Fruit fly (Drosophila melanogaster) whole organism, prepupa: ENCODE data around the gene CG4004.
A peak's percentile ranks its signal among the peaks of the same experiment; 100 is the strongest.

Experiments
- Blimp-1 ChIP-seq: fragments of 200-800 bp; sonication (Bioruptor generic); optimal IDR thresholded peaks from 3 replicates; lab custom pipeline; 2017; ENCODE audit warnings: missing biosample characterization, missing genetic modification characterization, mild to moderate bottlenecking, moderate library complexity, missing genetic modification reagents
- CG10631 ChIP-seq: fragments of 200-800 bp; sonication (Bioruptor generic); optimal IDR thresholded peaks from 2 replicates; lab custom pipeline; 2016; ENCODE audit warnings: missing biosample characterization, missing genetic modification characterization
- CG10669 ChIP-seq: fragments of 200-800 bp; sonication (Bioruptor generic); optimal IDR thresholded peaks from 3 replicates; lab custom pipeline; 2018; ENCODE audit warnings: missing biosample characterization, mild to moderate bottlenecking, missing genetic modification characterization, moderate library complexity
- CG15336 ChIP-seq: fragments of 200-800 bp; sonication (Bioruptor generic); IDR thresholded peaks from 2 replicates; pipeline ENCODE4 v1.3.6; 2022; ENCODE audit warnings: missing biosample characterization, missing genetic modification characterization
- CG1621 ChIP-seq: fragments of 200-800 bp; sonication (Bioruptor generic); optimal IDR thresholded peaks from 3 replicates; lab custom pipeline; 2018; ENCODE audit warnings: missing biosample characterization, mild to moderate bottlenecking, missing genetic modification characterization
- CG16779 ChIP-seq: fragments of 200-800 bp; sonication (Bioruptor generic); optimal IDR thresholded peaks from 3 replicates; lab custom pipeline; 2017; ENCODE audit warnings: missing biosample characterization, mild to moderate bottlenecking, missing genetic modification characterization
- CG3032 ChIP-seq: fragments of 200-800 bp; optimal IDR thresholded peaks from 2 replicates; lab custom pipeline; 2019; ENCODE audit warnings: missing biosample characterization, mild to moderate bottlenecking, missing genetic modification characterization, moderate library complexity
- CG32006 ChIP-seq: fragments of 200-800 bp; sonication (Bioruptor generic); optimal IDR thresholded peaks from 3 replicates; lab custom pipeline; 2017; ENCODE audit warnings: missing biosample characterization, mild to moderate bottlenecking, missing genetic modification characterization
- CG34406 ChIP-seq: fragments of 200-800 bp; sonication (Bioruptor generic); optimal IDR thresholded peaks from 3 replicates; lab custom pipeline; 2016; ENCODE audit warnings: missing biosample characterization, missing genetic modification characterization
- CG3919 ChIP-seq: fragments of 200-800 bp; sonication (Bioruptor generic); optimal IDR thresholded peaks from 3 replicates; lab custom pipeline; 2016; ENCODE audit warnings: missing biosample characterization, missing genetic modification characterization
- CG6163 ChIP-seq: fragments of 200-800 bp; sonication (Bioruptor generic); IDR thresholded peaks from 3 replicates; pipeline ENCODE4 v1.3.6; 2022; ENCODE audit warnings: missing biosample characterization, missing genetic modification characterization
- CG6276 ChIP-seq: fragments of 200-800 bp; sonication (Bioruptor generic); optimal IDR thresholded peaks from 2 replicates; lab custom pipeline; 2017; ENCODE audit warnings: missing biosample characterization, mild to moderate bottlenecking, missing genetic modification characterization
- CG6792 ChIP-seq: fragments of 200-800 bp; sonication (Bioruptor generic); optimal IDR thresholded peaks from 3 replicates; lab custom pipeline; 2016; ENCODE audit warnings: missing biosample characterization, missing genetic modification characterization
- CG6808 ChIP-seq: fragments of 200-800 bp; sonication (Bioruptor generic); optimal IDR thresholded peaks from 3 replicates; lab custom pipeline; 2017; ENCODE audit warnings: missing biosample characterization, missing genetic modification characterization, mild to moderate bottlenecking, moderate library complexity, missing genetic modification reagents
- CG6854 ChIP-seq: fragments of 200-800 bp; sonication (Bioruptor generic); optimal IDR thresholded peaks from 2 replicates; lab custom pipeline; 2017; ENCODE audit warnings: missing biosample characterization, mild to moderate bottlenecking, missing genetic modification characterization
- CG7368 ChIP-seq: fragments of 200-800 bp; sonication (Bioruptor generic); optimal IDR thresholded peaks from 3 replicates; lab custom pipeline; 2016; ENCODE audit warnings: missing biosample characterization, missing genetic modification characterization
- CG8119 ChIP-seq: fragments of 200-800 bp; sonication (Bioruptor generic); IDR thresholded peaks from 3 replicates; pipeline ENCODE4 v1.3.6; 2022; ENCODE audit warnings: missing biosample characterization, missing genetic modification characterization
- CG8319 ChIP-seq: fragments of 200-800 bp; sonication (Bioruptor generic); optimal IDR thresholded peaks from 3 replicates; lab custom pipeline; 2016; ENCODE audit warnings: missing biosample characterization, missing genetic modification characterization
- CG9139 ChIP-seq: fragments of 200-800 bp; sonication (Bioruptor generic); optimal IDR thresholded peaks from 3 replicates; lab custom pipeline; 2017; ENCODE audit warnings: missing biosample characterization, mild to moderate bottlenecking, missing genetic modification characterization
- Eip75B ChIP-seq: fragments of 200-800 bp; sonication (Bioruptor generic); optimal IDR thresholded peaks from 3 replicates; lab custom pipeline; 2016; ENCODE audit warnings: missing biosample characterization, missing genetic modification characterization
- Eip78C ChIP-seq: fragments of 200-800 bp; sonication (Bioruptor generic); peaks from one replicate; lab custom pipeline; 2016; ENCODE audit warnings: missing biosample characterization, missing genetic modification characterization
- Ets96B ChIP-seq: fragments of 200-800 bp; optimal IDR thresholded peaks from 2 replicates; lab custom pipeline; 2019; ENCODE audit warnings: missing biosample characterization, mild to moderate bottlenecking, missing genetic modification characterization, moderate library complexity
- Hr38 ChIP-seq: sonication (Bioruptor generic); optimal IDR thresholded peaks from 2 replicates; lab custom pipeline; 2016; ENCODE audit warnings: missing biosample characterization, missing genetic modification characterization
- Hr4 ChIP-seq: fragments of 200-800 bp; sonication (Bioruptor generic); optimal IDR thresholded peaks from 3 replicates; lab custom pipeline; 2016; ENCODE audit warnings: missing biosample characterization, missing genetic modification characterization
- Lpt ChIP-seq: fragments of 200-800 bp; sonication (Bioruptor generic); optimal IDR thresholded peaks from 3 replicates; lab custom pipeline; 2016; ENCODE audit warnings: missing biosample characterization, missing genetic modification characterization
- Met ChIP-seq: fragments of 200-800 bp; sonication (Bioruptor generic); optimal IDR thresholded peaks from 3 replicates; lab custom pipeline; 2016; ENCODE audit warnings: missing biosample characterization, missing genetic modification characterization
- Sox102F ChIP-seq: fragments of 200-800 bp; sonication (Bioruptor generic); optimal IDR thresholded peaks from 2 replicates; lab custom pipeline; 2016; ENCODE audit warnings: missing biosample characterization, mild to moderate bottlenecking, missing genetic modification characterization
- Sox14 ChIP-seq: fragments of 200-800 bp; sonication (Bioruptor generic); optimal IDR thresholded peaks from 3 replicates; lab custom pipeline; 2016; ENCODE audit warnings: missing biosample characterization, missing genetic modification characterization
- Sox15 ChIP-seq: fragments of 200-800 bp; sonication (Bioruptor generic); optimal IDR thresholded peaks from 3 replicates; lab custom pipeline; 2016; ENCODE audit warnings: missing biosample characterization, missing genetic modification characterization
- achi ChIP-seq: fragments of 200-800 bp; sonication (Bioruptor generic); optimal IDR thresholded peaks from 3 replicates; lab custom pipeline; 2016; ENCODE audit warnings: missing biosample characterization, missing genetic modification characterization
- acj6 ChIP-seq: fragments of 200-800 bp; sonication (Bioruptor generic); optimal IDR thresholded peaks from 3 replicates; lab custom pipeline; 2016; ENCODE audit warnings: missing biosample characterization, missing genetic modification characterization
- cyc ChIP-seq: fragments of 200-800 bp; sonication (Bioruptor generic); optimal IDR thresholded peaks from 3 replicates; lab custom pipeline; 2016; ENCODE audit warnings: missing biosample characterization, missing genetic modification characterization
- dsx ChIP-seq: fragments of 200-800 bp; optimal IDR thresholded peaks from 3 replicates; lab custom pipeline; 2019; ENCODE audit warnings: missing biosample characterization, mild to moderate bottlenecking, missing genetic modification characterization, moderate library complexity; ENCODE audit not compliant: poor library complexity, severe bottlenecking
- eg ChIP-seq: fragments of 200-800 bp; sonication (Bioruptor generic); IDR thresholded peaks from 3 replicates; pipeline ENCODE4 v1.3.6; 2022; ENCODE audit warnings: missing biosample characterization, missing genetic modification characterization
- esn ChIP-seq: fragments of 200-800 bp; sonication (Bioruptor generic); optimal IDR thresholded peaks from 2 replicates; lab custom pipeline; 2016; ENCODE audit warnings: missing biosample characterization, mild to moderate bottlenecking, missing genetic modification characterization, moderate library complexity
- fd85E ChIP-seq: fragments of 200-800 bp; sonication (Bioruptor generic); optimal IDR thresholded peaks from 3 replicates; lab custom pipeline; 2016; ENCODE audit warnings: missing biosample characterization, missing genetic modification characterization
- fkh ChIP-seq: fragments of 200-800 bp; sonication (Bioruptor generic); optimal IDR thresholded peaks from 3 replicates; lab custom pipeline; 2017; ENCODE audit warnings: missing biosample characterization, mild to moderate bottlenecking, missing genetic modification characterization, moderate library complexity
- lz ChIP-seq: fragments of 200-800 bp; sonication (Bioruptor generic); optimal IDR thresholded peaks from 3 replicates; lab custom pipeline; 2016; ENCODE audit warnings: missing biosample characterization, missing genetic modification characterization
- net ChIP-seq: fragments of 200-800 bp; sonication (Bioruptor generic); optimal IDR thresholded peaks from 3 replicates; lab custom pipeline; 2016; ENCODE audit warnings: missing biosample characterization, missing genetic modification characterization
- spab ChIP-seq: fragments of 200-800 bp; sonication (Bioruptor generic); optimal IDR thresholded peaks from 2 replicates; lab custom pipeline; 2017; ENCODE audit warnings: missing biosample characterization, mild to moderate bottlenecking, missing genetic modification characterization, missing genetic modification reagents
- ss ChIP-seq, 2 experiments: fragments of 200-800 bp; sonication (Bioruptor generic); optimal IDR thresholded peaks; 2 replicates in 1 of 2; 3 replicates in 1 of 2; lab custom pipeline; 2017 to 2018; ENCODE audit warnings: mild to moderate bottlenecking in 2 of 2, missing biosample characterization in 2 of 2, missing genetic modification characterization in 2 of 2, moderate library complexity in 1 of 2
- svp ChIP-seq: fragments of 200-800 bp; sonication (Bioruptor generic); peaks from one replicate; lab custom pipeline; 2016; ENCODE audit warnings: missing biosample characterization, missing genetic modification characterization
- vri ChIP-seq: fragments of 200-800 bp; sonication (Bioruptor generic); optimal IDR thresholded peaks from 3 replicates; lab custom pipeline; 2016; ENCODE audit warnings: missing biosample characterization, mild to moderate bottlenecking, missing genetic modification characterization

The CG4004 gene

dm6 chrX:12749891-12750581 lies 6.0 kb downstream of the CG4004 start:
- TF ChIP-seq Sox102F: peak; percentile 22
- TF ChIP-seq acj6 (GFP tag; lab: Kevin White, UChicago): no peak
- TF ChIP-seq CG8119 (GFP tag; lab: Robert Waterston, UW): peak; percentile 62
- no peak for TF ChIP-seq Met (GFP tag; lab: Kevin White, UChicago)
- TF ChIP-seq CG9139 (GFP tag; lab: Kevin White, UChicago): peak; percentile 58
- TF ChIP-seq eg (GFP tag; lab: Robert Waterston, UW): peak; percentile 70
- TF ChIP-seq CG1621: peak; percentile 52
- TF ChIP-seq Lpt (GFP tag; lab: Kevin White, UChicago): peak; percentile 30
- TF ChIP-seq fkh (GFP tag; lab: Kevin White, UChicago): peak; percentile 77
- peak; percentile 6 for TF ChIP-seq spab (GFP tag; lab: Kevin White, UChicago)
- no peak for TF ChIP-seq Blimp-1
- peak; percentile 70 to 76 for TF ChIP-seq ss (GFP tag; optimal IDR thresholded peaks at IDR 0.05; lab: Kevin White, UChicago)
- peak; percentile 58 for TF ChIP-seq dsx (GFP tag; lab: Kevin White, UChicago)
- TF ChIP-seq CG3032 (tag; lab: Kevin White, UChicago): peak; percentile 11
- peak; percentile 49 for TF ChIP-seq CG10669 (GFP tag; lab: Kevin White, UChicago)
- peak; percentile 15 for TF ChIP-seq Hr4 (GFP tag; lab: Kevin White, UChicago)
- TF ChIP-seq CG6276 (GFP tag; lab: Kevin White, UChicago): peak; percentile 70
- peak; percentile 47; the same call in 2 of the 3 replicates for TF ChIP-seq CG6163 (GFP tag; lab: Robert Waterston, UW)
- peak; percentile 60 for TF ChIP-seq Eip78C (GFP tag; lab: Kevin White, UChicago)
- peak; percentile 43 for TF ChIP-seq Ets96B (tag; lab: Kevin White, UChicago)
- TF ChIP-seq achi: no peak
- no peak for TF ChIP-seq CG6854 (GFP tag; lab: Kevin White, UChicago)
- TF ChIP-seq vri (GFP tag; lab: Kevin White, UChicago): peak; percentile 70
- TF ChIP-seq CG15336: peak; percentile 69
- peak; percentile 57 for TF ChIP-seq CG6808 (GFP tag; lab: Kevin White, UChicago)
- peak; percentile 9 for TF ChIP-seq CG16779 (tag; lab: Kevin White, UChicago)
- TF ChIP-seq Sox14 (GFP tag; lab: Kevin White, UChicago): no peak

- no peak for TF ChIP-seq Sox15
- no peak for TF ChIP-seq Blimp-1
- no peak for TF ChIP-seq Hr4 (GFP tag; lab: Kevin White, UChicago)
- TF ChIP-seq CG6792 (GFP tag; lab: Kevin White, UChicago): no peak
- no peak for TF ChIP-seq dsx (GFP tag; lab: Kevin White, UChicago)
- no peak for TF ChIP-seq CG10631 (GFP tag; lab: Kevin White, UChicago)
- TF ChIP-seq CG10669 (GFP tag; lab: Kevin White, UChicago): no peak
- no peak for TF ChIP-seq ss (GFP tag; optimal IDR thresholded peaks at IDR 0.05; lab: Kevin White, UChicago)
- TF ChIP-seq CG8319 (GFP tag; lab: Kevin White, UChicago): no peak
Measured at dm6 chrX:12750582-12750927, 6.5 kb downstream of the CG4004 start.

dm6 chrX:12750928-12751631 lies 7.1 kb downstream of the CG4004 start:
- TF ChIP-seq CG9139 (GFP tag; lab: Kevin White, UChicago) (peak; percentile 100), CG6854 (GFP tag; lab: Kevin White, UChicago) (peak; percentile 99), Ets96B (tag; lab: Kevin White, UChicago) (peak; percentile 100), esn (GFP tag; lab: Kevin White, UChicago) (peak; percentile 100), achi (peak; percentile 99), fd85E (GFP tag; lab: Kevin White, UChicago) (peak; percentile 97), CG16779 (tag; lab: Kevin White, UChicago) (peak; percentile 100), Met (GFP tag; lab: Kevin White, UChicago) (peak; percentile 100), CG32006 (GFP tag; lab: Kevin White, UChicago) (peak; percentile 100), CG6808 (GFP tag; lab: Kevin White, UChicago) (peak; percentile 99), net (GFP tag; lab: Kevin White, UChicago) (peak; percentile 100), dsx (GFP tag; lab: Kevin White, UChicago) (peak; percentile 100), CG3919 (GFP tag; lab: Kevin White, UChicago) (peak; percentile 100), vri (GFP tag; lab: Kevin White, UChicago) (peak; percentile 97), CG6276 (GFP tag; lab: Kevin White, UChicago) (peak; percentile 100), CG6163 (GFP tag; lab: Robert Waterston, UW) (peak; percentile 100), CG6792 (GFP tag; lab: Kevin White, UChicago) (peak; percentile 100), svp (GFP tag; lab: Kevin White, UChicago) (peak; percentile 100), lz (GFP tag; lab: Kevin White, UChicago) (peak; percentile 100), CG34406 (GFP tag; lab: Kevin White, UChicago) (peak; percentile 100), CG7368 (GFP tag; lab: Kevin White, UChicago) (peak; percentile 99), Eip75B (GFP tag; lab: Kevin White, UChicago) (peak; percentile 100), Hr38 (GFP tag; lab: Kevin White, UChicago) (peak; percentile 96), cyc (GFP tag; lab: Kevin White, UChicago) (peak; percentile 100)
